Worm (Caenorhabditis elegans) whole organism, L3 larva: ENCODE data around the gene nhr-134.

Source experiments
- R02D3.7 ChIP-seq: fragments of 150-350 bp; optimal IDR thresholded peaks from 2 replicates; lab custom pipeline; 2014; ENCODE audit warnings: missing biosample characterization, missing genetic modification characterization
- ZK546.5 ChIP-seq: sonication (generic microtip); optimal IDR thresholded peaks from 2 replicates; lab custom pipeline; 2017; ENCODE audit warnings: missing biosample characterization, missing genetic modification characterization
- aly-2 ChIP-seq: fragments of 150-350 bp; optimal IDR thresholded peaks from 2 replicates; lab custom pipeline; 2014; ENCODE audit warnings: missing biosample characterization, missing genetic modification characterization
- ceh-16 ChIP-seq: sonication (generic microtip); optimal IDR thresholded peaks from 2 replicates; lab custom pipeline; 2017; ENCODE audit warnings: missing biosample characterization, missing genetic modification characterization
- ceh-28 ChIP-seq: fragments of 150-350 bp; optimal IDR thresholded peaks from 2 replicates; lab custom pipeline; 2014; ENCODE audit warnings: missing biosample characterization, missing genetic modification reagents, missing genetic modification characterization
- ceh-9 ChIP-seq: sonication (generic microtip); optimal IDR thresholded peaks from 2 replicates; lab custom pipeline; 2018; ENCODE audit warnings: missing biosample characterization, missing genetic modification characterization
- daf-12 ChIP-seq: fragments of 150-350 bp; optimal IDR thresholded peaks from 2 replicates; lab custom pipeline; 2014; ENCODE audit warnings: missing biosample characterization, missing genetic modification reagents, missing genetic modification characterization
- egl-27 ChIP-seq: sonication (generic microtip); optimal IDR thresholded peaks from 4 replicates; lab custom pipeline; 2017; ENCODE audit warnings: missing biosample characterization, missing genetic modification reagents, missing genetic modification characterization
- egl-5 ChIP-seq: fragments of 150-350 bp; optimal IDR thresholded peaks from 2 replicates; lab custom pipeline; 2017; ENCODE audit warnings: missing biosample characterization, missing genetic modification reagents, missing genetic modification characterization, inconsistent platforms
- elt-2 ChIP-seq: sonication (generic microtip); optimal IDR thresholded peaks from 2 replicates; lab custom pipeline; 2016; ENCODE audit warnings: missing genetic modification reagents, mild to moderate bottlenecking, missing genetic modification characterization, missing compliant biosample characterization
- elt-3 ChIP-seq, 3 experiments: fragments of 150-350 bp in 1 of 3; sonication (generic microtip) in 2 of 3; optimal IDR thresholded peaks; 2 replicates in 2 of 3; 4 replicates in 1 of 3; lab custom pipeline; 2014 to 2017; ENCODE audit warnings: missing biosample characterization in 3 of 3, missing genetic modification characterization in 3 of 3
- eor-1 ChIP-seq, 2 experiments: fragments of 150-350 bp; optimal IDR thresholded peaks; 2 replicates each; lab custom pipeline; 2014 to 2018; ENCODE audit warnings: missing biosample characterization in 2 of 2, missing genetic modification characterization in 2 of 2
- fkh-10 ChIP-seq: sonication (generic microtip); optimal IDR thresholded peaks from 2 replicates; lab custom pipeline; 2017; ENCODE audit warnings: missing biosample characterization, missing genetic modification reagents, missing genetic modification characterization
- fkh-2 ChIP-seq: fragments of 150-350 bp; optimal IDR thresholded peaks from 2 replicates; lab custom pipeline; 2014; ENCODE audit warnings: missing biosample characterization, missing genetic modification reagents, missing genetic modification characterization
- fos-1 ChIP-seq: fragments of 150-350 bp; optimal IDR thresholded peaks from 2 replicates; lab custom pipeline; 2014; ENCODE audit warnings: missing biosample characterization, missing genetic modification characterization
- jun-1 ChIP-seq: fragments of 150-350 bp; optimal IDR thresholded peaks from 2 replicates; lab custom pipeline; 2014; ENCODE audit warnings: missing biosample characterization, missing genetic modification reagents, missing genetic modification characterization
- lin-15B ChIP-seq: fragments of 150-350 bp; optimal IDR thresholded peaks from 2 replicates; lab custom pipeline; 2014; ENCODE audit warnings: missing biosample characterization, missing genetic modification characterization
- lin-39 ChIP-seq: fragments of 150-350 bp; optimal IDR thresholded peaks from 2 replicates; lab custom pipeline; 2018; ENCODE audit warnings: missing biosample characterization, missing genetic modification reagents, missing genetic modification characterization
- lsy-12 ChIP-seq: sonication (generic microtip); optimal IDR thresholded peaks from 2 replicates; lab custom pipeline; 2016; ENCODE audit warnings: mild to moderate bottlenecking, missing genetic modification characterization, missing compliant biosample characterization
- mdl-1 ChIP-seq: fragments of 150-350 bp; optimal IDR thresholded peaks from 2 replicates; lab custom pipeline; 2014; ENCODE audit warnings: missing biosample characterization, missing genetic modification characterization
- mml-1 ChIP-seq: fragments of 150-350 bp; sonication (generic microtip); optimal IDR thresholded peaks from 3 replicates; lab custom pipeline; 2014; ENCODE audit warnings: missing biosample characterization, missing genetic modification characterization
- nfya-1 ChIP-seq: sonication (generic microtip); optimal IDR thresholded peaks from 2 replicates; lab custom pipeline; 2017; ENCODE audit warnings: missing genetic modification characterization, mild to moderate bottlenecking, missing compliant biosample characterization, antibody characterized with exemption, moderate library complexity; ENCODE audit not compliant: insufficient read depth
- nhr-23 ChIP-seq: fragments of 150-350 bp; optimal IDR thresholded peaks from 2 replicates; lab custom pipeline; 2014; ENCODE audit warnings: missing biosample characterization, missing genetic modification reagents, missing genetic modification characterization
- nhr-237 ChIP-seq: fragments of 150-350 bp; optimal IDR thresholded peaks from 2 replicates; lab custom pipeline; 2014; ENCODE audit warnings: missing biosample characterization, missing genetic modification characterization
- nhr-25 ChIP-seq: sonication (generic microtip); optimal IDR thresholded peaks from 2 replicates; lab custom pipeline; 2017; ENCODE audit warnings: missing biosample characterization, missing genetic modification characterization
- nhr-28 ChIP-seq: fragments of 150-350 bp; optimal IDR thresholded peaks from 2 replicates; lab custom pipeline; 2014; ENCODE audit warnings: missing biosample characterization, missing genetic modification characterization
- nhr-67 ChIP-seq: fragments of 150-350 bp; optimal IDR thresholded peaks from 2 replicates; lab custom pipeline; 2014; ENCODE audit warnings: missing biosample characterization, missing genetic modification characterization
- nhr-76 ChIP-seq: fragments of 150-350 bp; sonication (generic microtip); optimal IDR thresholded peaks from 5 replicates; lab custom pipeline; 2014; ENCODE audit warnings: missing biosample characterization, missing genetic modification characterization
- nhr-77 ChIP-seq: fragments of 150-350 bp; optimal IDR thresholded peaks from 2 replicates; lab custom pipeline; 2014; ENCODE audit warnings: missing biosample characterization, missing genetic modification characterization
- pha-4 ChIP-seq: fragments of 150-350 bp; optimal IDR thresholded peaks from 2 replicates; lab custom pipeline; 2014; ENCODE audit warnings: missing biosample characterization, missing genetic modification reagents, missing genetic modification characterization
- pqm-1 ChIP-seq: fragments of 150-350 bp; optimal IDR thresholded peaks from 2 replicates; lab custom pipeline; 2017; ENCODE audit warnings: missing biosample characterization, missing genetic modification characterization, inconsistent platforms
- sea-2 ChIP-seq: fragments of 150-350 bp; sonication (generic microtip); optimal IDR thresholded peaks from 4 replicates; lab custom pipeline; 2014; ENCODE audit warnings: missing biosample characterization, missing genetic modification reagents, missing genetic modification characterization
- skn-1 ChIP-seq: fragments of 150-350 bp; optimal IDR thresholded peaks from 2 replicates; lab custom pipeline; 2014; ENCODE audit warnings: missing biosample characterization, missing genetic modification characterization
- snpc-4 ChIP-seq: fragments of 150-350 bp; optimal IDR thresholded peaks from 2 replicates; lab custom pipeline; 2014; ENCODE audit warnings: missing biosample characterization, missing genetic modification characterization
- tbx-2 ChIP-seq: sonication (generic microtip); optimal IDR thresholded peaks from 2 replicates; lab custom pipeline; 2016; ENCODE audit warnings: mild to moderate bottlenecking, missing genetic modification characterization, missing compliant biosample characterization
- unc-39 ChIP-seq: sonication (generic microtip); optimal IDR thresholded peaks from 4 replicates; lab custom pipeline; 2017; ENCODE audit warnings: missing biosample characterization, missing genetic modification characterization
- unc-62 ChIP-seq: fragments of 150-350 bp; sonication (generic microtip); optimal IDR thresholded peaks from 4 replicates; lab custom pipeline; 2014; ENCODE audit warnings: missing biosample characterization, missing genetic modification reagents, missing genetic modification characterization
- zag-1 ChIP-seq: fragments of 150-350 bp; optimal IDR thresholded peaks from 2 replicates; lab custom pipeline; 2014; ENCODE audit warnings: missing biosample characterization, missing genetic modification characterization
- ztf-11 ChIP-seq: fragments of 150-350 bp; optimal IDR thresholded peaks from 2 replicates; lab custom pipeline; 2014; ENCODE audit warnings: missing biosample characterization, missing genetic modification characterization

The nhr-134 gene

ce11 chrV:2238012-2238411 lies 7.0 kb downstream of the nhr-134 start:
- no peak for TF ChIP-seq nhr-67
- no peak for TF ChIP-seq nhr-28 (tag; lab: Kevin White, UChicago)
- no peak for TF ChIP-seq egl-27 (tag; lab: Kevin White, UChicago)
- TF ChIP-seq mdl-1 (tag; lab: Kevin White, UChicago) = no peak
- TF ChIP-seq ceh-9 = no peak
- TF ChIP-seq egl-5 (tag; lab: Kevin White, UChicago) = no peak
- peak; percentile 8 for TF ChIP-seq pqm-1 (tag; lab: Kevin White, UChicago)
- TF ChIP-seq ztf-11 (tag; lab: Kevin White, UChicago) = no peak
- TF ChIP-seq nhr-77 (tag; lab: Kevin White, UChicago) = no peak
- peak; percentile 26 for TF ChIP-seq elt-2 (tag; lab: Kevin White, UChicago)
- TF ChIP-seq sea-2 (GFP tag; lab: Kevin White, UChicago) = no peak
- peak; percentile 57 for TF ChIP-seq pha-4
- TF ChIP-seq snpc-4 (tag; lab: Kevin White, UChicago) = no peak
- TF ChIP-seq fkh-2 (tag; lab: Kevin White, UChicago) = no peak
- no peak for TF ChIP-seq mml-1
- TF ChIP-seq elt-3 (tag; optimal IDR thresholded peaks at IDR 0.05; lab: Kevin White, UChicago) = no peak
- no peak for TF ChIP-seq eor-1 (tag; optimal IDR thresholded peaks at IDR 0.05; lab: Kevin White, UChicago)
- TF ChIP-seq jun-1 (tag; lab: Kevin White, UChicago) = no peak
- no peak for TF ChIP-seq nfya-1
- no peak for TF ChIP-seq ceh-16
- TF ChIP-seq skn-1 (tag; lab: Kevin White, UChicago) = no peak
- no peak for TF ChIP-seq fkh-10
- no peak for TF ChIP-seq fos-1
- no peak for TF ChIP-seq lin-15B (tag; lab: Kevin White, UChicago)
- no peak for TF ChIP-seq aly-2
- no peak for TF ChIP-seq unc-62 (GFP tag; lab: Kevin White, UChicago)

- no peak for TF ChIP-seq sea-2 (GFP tag; lab: Kevin White, UChicago)
- TF ChIP-seq unc-39 (tag; lab: Kevin White, UChicago) = no peak
- peak; percentile 18 for TF ChIP-seq elt-2 (tag; lab: Kevin White, UChicago)
Measured at ce11 chrV:2242630-2243029, 11.6 kb downstream of the nhr-134 start, which contains the start of gene cyp-33C3. cyp-33C3 (plus strand) TSS chrV:2242778.

ce11 chrV:2244751-2245150 lies 13.7 kb downstream of the nhr-134 start, which contains the start of gene cyp-33C5:
cyp-33C5 (plus strand) TSS chrV:2245004.
- TF ChIP-seq R02D3.7 (tag; lab: Kevin White, UChicago) (no peak), aly-2 (no peak), nhr-28 (tag; lab: Kevin White, UChicago) (no peak), lsy-12 (tag; lab: Kevin White, UChicago) (no peak), elt-2 (tag; lab: Kevin White, UChicago) (peak; percentile 36), nhr-23 (tag; lab: Kevin White, UChicago) (peak; percentile 18), fkh-10 (no peak), lin-39 (tag; lab: Kevin White, UChicago) (no peak), jun-1 (tag; lab: Kevin White, UChicago) (no peak), sea-2 (GFP tag; lab: Kevin White, UChicago) (no peak), nhr-76 (tag; lab: Kevin White, UChicago) (no peak), nhr-237 (tag; lab: Kevin White, UChicago) (no peak), pha-4 (peak; percentile 77), pqm-1 (tag; lab: Kevin White, UChicago) (peak; percentile 42), ceh-28 (tag; lab: Kevin White, UChicago) (peak; percentile 46), daf-12 (tag; lab: Kevin White, UChicago) (no peak), ceh-9 (no peak), nhr-25 (tag; lab: Kevin White, UChicago) (no peak), fos-1 (no peak)

- no peak for TF ChIP-seq unc-39 (tag; lab: Kevin White, UChicago)
- no peak for TF ChIP-seq nfya-1
- no peak for TF ChIP-seq nhr-77 (tag; lab: Kevin White, UChicago)
- TF ChIP-seq lin-15B (tag; lab: Kevin White, UChicago) = no peak
- no peak for TF ChIP-seq egl-5 (tag; lab: Kevin White, UChicago)
- no peak for TF ChIP-seq zag-1 (tag; lab: Kevin White, UChicago)
- TF ChIP-seq fkh-2 (tag; lab: Kevin White, UChicago) = no peak
- no peak for TF ChIP-seq fkh-10
- TF ChIP-seq tbx-2 (tag; lab: Kevin White, UChicago) = no peak
- no peak for TF ChIP-seq nhr-237 (tag; lab: Kevin White, UChicago)
- TF ChIP-seq ZK546.5 = no peak
- no peak for TF ChIP-seq unc-62 (GFP tag; lab: Kevin White, UChicago)
- TF ChIP-seq nhr-76 (tag; lab: Kevin White, UChicago) = no peak
- TF ChIP-seq egl-27 (tag; lab: Kevin White, UChicago) = no peak
- TF ChIP-seq mml-1 = no peak
- no peak for TF ChIP-seq ceh-16
- no peak for TF ChIP-seq ceh-9
- TF ChIP-seq R02D3.7 (tag; lab: Kevin White, UChicago) = no peak
Measured at ce11 chrV:2249310-2249709, 18.3 kb downstream of the nhr-134 start, which contains the start of gene cyp-33C6. cyp-33C6 (minus strand) TSS chrV:2249410.
